Worm (Caenorhabditis elegans) whole organism, late embryonic: Measurements from ENCODE around the gene sax-7.

Experiments
- Y22D7AL.16 ChIP-seq: sonication (generic microtip); optimal IDR thresholded peaks from 2 replicates; lab custom pipeline; 2016; ENCODE audit warnings: missing genetic modification characterization, missing compliant biosample characterization
- ama-1 ChIP-seq: fragments of 150-350 bp; optimal IDR thresholded peaks from 2 replicates; lab custom pipeline; 2014
- ceh-31 ChIP-seq: sonication (generic microtip); optimal IDR thresholded peaks from 2 replicates; lab custom pipeline; 2016; ENCODE audit warnings: missing genetic modification characterization, missing compliant biosample characterization
- ceh-6 ChIP-seq: fragments of 200-800 bp; sonication (Bioruptor generic); optimal IDR thresholded peaks from 2 replicates; lab custom pipeline; 2018; ENCODE audit warnings: mild to moderate bottlenecking, missing genetic modification characterization, missing compliant biosample characterization
- ceh-9 ChIP-seq: sonication (generic microtip); optimal IDR thresholded peaks from 2 replicates; lab custom pipeline; 2016; ENCODE audit warnings: mild to moderate bottlenecking, missing genetic modification characterization, inconsistent platforms, missing compliant biosample characterization
- dve-1 ChIP-seq: sonication (generic microtip); optimal IDR thresholded peaks from 2 replicates; lab custom pipeline; 2017; ENCODE audit warnings: antibody characterized with exemption, mild to moderate bottlenecking, missing genetic modification characterization, missing compliant biosample characterization
- hlh-30 ChIP-seq: sonication (generic microtip); optimal IDR thresholded peaks from 2 replicates; lab custom pipeline; 2017; ENCODE audit warnings: antibody characterized with exemption, missing genetic modification characterization, missing compliant biosample characterization; ENCODE audit not compliant: insufficient read depth
- nhr-11 ChIP-seq: fragments of 150-350 bp; optimal IDR thresholded peaks from 2 replicates; lab custom pipeline; 2014; ENCODE audit warnings: missing biosample characterization, missing genetic modification characterization
- odd-2 ChIP-seq: sonication (generic microtip); optimal IDR thresholded peaks from 2 replicates; lab custom pipeline; 2017; ENCODE audit warnings: antibody characterized with exemption, mild to moderate bottlenecking, missing genetic modification characterization, missing compliant biosample characterization
- rnt-1 ChIP-seq: sonication (generic microtip); optimal IDR thresholded peaks from 2 replicates; lab custom pipeline; 2016; ENCODE audit warnings: missing genetic modification characterization, missing compliant biosample characterization

DNA sequence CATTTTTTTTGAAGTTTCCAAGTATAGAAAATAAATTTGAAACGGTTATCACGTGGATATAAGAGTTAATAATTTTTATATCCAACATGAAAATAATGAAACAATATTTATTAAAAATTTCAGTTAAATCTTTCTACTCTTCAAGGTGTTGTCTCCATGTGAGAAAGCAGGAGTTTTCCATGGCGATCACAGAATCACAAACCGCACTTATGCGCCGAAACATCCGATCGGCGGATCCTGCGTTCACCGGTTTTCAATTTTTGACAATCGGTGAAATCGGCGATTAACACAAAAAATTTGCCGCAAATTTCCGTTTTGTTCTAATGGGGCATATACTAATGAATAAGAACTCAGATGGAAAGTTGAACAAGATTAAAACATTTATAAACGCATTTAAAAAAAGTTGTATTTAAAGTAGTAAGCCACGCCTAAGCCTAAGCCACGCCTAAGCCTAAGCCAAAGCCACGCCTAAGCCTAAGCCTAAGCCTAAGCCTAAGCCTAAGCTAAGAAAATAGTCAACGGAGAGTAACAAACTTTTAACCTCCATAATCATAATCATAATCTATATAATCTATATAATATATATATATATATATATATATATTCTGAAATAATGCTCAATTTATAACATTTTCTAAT, 40.3 kb upstream of the sax-7 start, which contains the start of gene C26B2.2:
- TF ChIP-seq ceh-9 (tag; lab: Kevin White, UChicago) (no peak), ama-1 (no peak), nhr-11 (no peak), Y22D7AL.16 (tag; lab: Kevin White, UChicago) (no peak), ceh-31 (tag; lab: Kevin White, UChicago) (no peak), hlh-30 (tag; lab: Kevin White, UChicago) (no peak), odd-2 (no peak), rnt-1 (tag; lab: Kevin White, UChicago) (no peak), dve-1 (tag; lab: Kevin White, UChicago) (no peak), ceh-6 (GFP tag; lab: Kevin White, UChicago) (no peak)
